Fruit fly (Drosophila melanogaster) whole organism, embryonic: ENCODE results near the gene CG34331.
A peak's percentile ranks its signal among the peaks of the same experiment; 100 is the strongest.

Experiments
- CG11398 ChIP-seq: fragments of 200-800 bp; sonication (Bioruptor generic); optimal IDR thresholded peaks from 2 replicates; lab custom pipeline; 2016; ENCODE audit warnings: missing biosample characterization, missing genetic modification characterization
- CG11560 ChIP-seq: fragments of 200-800 bp; sonication (Bioruptor generic); IDR thresholded peaks from 3 replicates; pipeline ENCODE4 v1.3.6; 2022; ENCODE audit warnings: missing biosample characterization, missing genetic modification characterization
- CG1647 ChIP-seq: fragments of 200-800 bp; sonication (Bioruptor generic); optimal IDR thresholded peaks from 3 replicates; lab custom pipeline; 2016; ENCODE audit warnings: missing biosample characterization, missing genetic modification characterization
- CG17568 ChIP-seq: fragments of 200-800 bp; sonication (Bioruptor generic); optimal IDR thresholded peaks from 2 replicates; lab custom pipeline; 2018; ENCODE audit warnings: missing biosample characterization, mild to moderate bottlenecking, missing genetic modification characterization, moderate library complexity
- CG2678 ChIP-seq: fragments of 200-800 bp; sonication (Bioruptor generic); optimal IDR thresholded peaks from 3 replicates; lab custom pipeline; 2019; ENCODE audit warnings: missing biosample characterization, mild to moderate bottlenecking, missing genetic modification characterization, moderate library complexity
- CG2875 ChIP-seq: fragments of 200-800 bp; sonication (Bioruptor generic); optimal IDR thresholded peaks from 2 replicates; lab custom pipeline; 2017; ENCODE audit warnings: missing biosample characterization, mild to moderate bottlenecking, missing genetic modification characterization, missing genetic modification reagents
- CG31224 ChIP-seq: fragments of 200-800 bp; sonication (Bioruptor generic); IDR thresholded peaks from 2 replicates; pipeline ENCODE4 v1.3.6; 2022; ENCODE audit warnings: missing biosample characterization, missing genetic modification characterization
- CG34376 ChIP-seq: fragments of 200-800 bp; sonication (Bioruptor generic); optimal IDR thresholded peaks from 2 replicates; lab custom pipeline; 2018; ENCODE audit warnings: missing biosample characterization, mild to moderate bottlenecking, missing genetic modification characterization
- CG4360 ChIP-seq: fragments of 200-800 bp; sonication (Bioruptor generic); IDR thresholded peaks from 2 replicates; pipeline ENCODE4 v1.3.6; 2022; ENCODE audit warnings: missing biosample characterization, missing genetic modification characterization
- CG4707 ChIP-seq: fragments of 200-800 bp; sonication (Bioruptor generic); optimal IDR thresholded peaks from 2 replicates; lab custom pipeline; 2018; ENCODE audit warnings: missing biosample characterization, mild to moderate bottlenecking, missing genetic modification characterization, moderate library complexity
- CG4730 ChIP-seq: fragments of 200-800 bp; sonication (Bioruptor generic); IDR thresholded peaks from 2 replicates; pipeline ENCODE4 v1.3.6; 2022; ENCODE audit warnings: missing biosample characterization, missing genetic modification characterization
- CTCF ChIP-seq: fragments of 200-800 bp; sonication (Bioruptor generic); optimal IDR thresholded peaks from 2 replicates; lab custom pipeline; 2017; ENCODE audit warnings: missing biosample characterization, mild to moderate bottlenecking, missing genetic modification characterization, moderate library complexity
- Deaf1 ChIP-seq: fragments of 200-800 bp; optimal IDR thresholded peaks from 3 replicates; lab custom pipeline; 2019; ENCODE audit warnings: missing biosample characterization, mild to moderate bottlenecking, missing genetic modification characterization, moderate library complexity
- Dfd ChIP-seq, 2 experiments: fragments of >200 bp; optimal IDR thresholded peaks; 2 replicates each; lab custom pipeline; 2017; ENCODE audit warnings: missing biosample characterization in 2 of 2, missing genetic modification characterization in 2 of 2
- Dp ChIP-seq: fragments of 200-800 bp; sonication (Bioruptor generic); optimal IDR thresholded peaks from 2 replicates; lab custom pipeline; 2018; ENCODE audit warnings: missing biosample characterization, mild to moderate bottlenecking, missing genetic modification characterization, moderate library complexity
- Gug ChIP-seq: fragments of 200-800 bp; sonication (Bioruptor generic); IDR thresholded peaks from 4 replicates; pipeline ENCODE4 v1.3.6; 2022; ENCODE audit warnings: missing biosample characterization, missing genetic modification characterization
- HLHmδ ChIP-seq: fragments of 200-800 bp; sonication (Bioruptor generic); optimal IDR thresholded peaks from 2 replicates; lab custom pipeline; 2018; ENCODE audit warnings: missing biosample characterization, mild to moderate bottlenecking, missing genetic modification characterization, moderate library complexity
- Hr3 ChIP-seq: fragments of 200-800 bp; sonication (Bioruptor generic); optimal IDR thresholded peaks from 3 replicates; lab custom pipeline; 2016; ENCODE audit warnings: missing biosample characterization, missing genetic modification characterization
- Hr39 ChIP-seq: fragments of >200 bp; optimal IDR thresholded peaks from 2 replicates; lab custom pipeline; 2017
- MBD-R2 ChIP-seq: fragments of 200-800 bp; sonication (Bioruptor generic); IDR thresholded peaks from 2 replicates; pipeline ENCODE4 v1.3.6; 2022; ENCODE audit warnings: missing biosample characterization, missing genetic modification characterization
- Neu2 ChIP-seq: fragments of 200-800 bp; sonication (Bioruptor generic); optimal IDR thresholded peaks from 3 replicates; lab custom pipeline; 2016; ENCODE audit warnings: missing biosample characterization, missing genetic modification characterization, borderline replicate concordance
- Nf-YC ChIP-seq: fragments of 200-800 bp; optimal IDR thresholded peaks from 3 replicates; lab custom pipeline; 2019; ENCODE audit warnings: missing biosample characterization, mild to moderate bottlenecking, missing genetic modification characterization, moderate library complexity
- PHDP ChIP-seq: fragments of 200-800 bp; sonication (Bioruptor generic); optimal IDR thresholded peaks from 3 replicates; lab custom pipeline; 2018; ENCODE audit warnings: missing biosample characterization, mild to moderate bottlenecking, missing genetic modification characterization, moderate library complexity
- bbx ChIP-seq: fragments of 200-800 bp; sonication (Bioruptor generic); IDR thresholded peaks from 2 replicates; pipeline ENCODE4 v1.3.6; 2022; ENCODE audit warnings: missing biosample characterization, missing genetic modification characterization; ENCODE audit not compliant: partially characterized antibody
- cwo ChIP-seq: fragments of 200-800 bp; sonication (Bioruptor generic); optimal IDR thresholded peaks from 3 replicates; lab custom pipeline; 2017; ENCODE audit warnings: missing biosample characterization, missing genetic modification characterization, mild to moderate bottlenecking, moderate library complexity, missing genetic modification reagents
- dm ChIP-seq: fragments of 200-800 bp; sonication (Bioruptor generic); optimal IDR thresholded peaks from 3 replicates; lab custom pipeline; 2016; ENCODE audit warnings: missing biosample characterization, missing genetic modification characterization
- en ChIP-seq: fragments of 200-800 bp; sonication (Bioruptor generic); optimal IDR thresholded peaks from 2 replicates; lab custom pipeline; 2016; ENCODE audit warnings: missing biosample characterization, missing genetic modification characterization
- eyg ChIP-seq: fragments of 200-800 bp; sonication (Bioruptor generic); optimal IDR thresholded peaks from 3 replicates; lab custom pipeline; 2016; ENCODE audit warnings: missing biosample characterization, missing genetic modification characterization
- fd64A ChIP-seq: fragments of 200-800 bp; sonication (Bioruptor generic); optimal IDR thresholded peaks from 3 replicates; lab custom pipeline; 2018; ENCODE audit warnings: missing biosample characterization, mild to moderate bottlenecking, missing genetic modification characterization
- gcm ChIP-seq: fragments of 200-800 bp; sonication (Bioruptor generic); optimal IDR thresholded peaks from 2 replicates; lab custom pipeline; 2019; ENCODE audit warnings: missing biosample characterization, mild to moderate bottlenecking, missing genetic modification characterization, moderate library complexity
- h ChIP-seq: fragments of >200 bp; optimal IDR thresholded peaks from 2 replicates; lab custom pipeline; 2017
- kni ChIP-seq: fragments of 200-800 bp; sonication (Bioruptor generic); optimal IDR thresholded peaks from 3 replicates; lab custom pipeline; 2017; ENCODE audit warnings: mild to moderate bottlenecking, missing biosample characterization, missing genetic modification reagents, missing genetic modification characterization
- knrl ChIP-seq: fragments of 200-800 bp; sonication (Bioruptor generic); IDR thresholded peaks from 3 replicates; pipeline ENCODE4 v1.3.6; 2022; ENCODE audit warnings: missing biosample characterization, missing genetic modification characterization; ENCODE audit not compliant: partially characterized antibody
- pum ChIP-seq: fragments of 200-800 bp; sonication (Bioruptor generic); optimal IDR thresholded peaks from 2 replicates; lab custom pipeline; 2016; ENCODE audit warnings: missing biosample characterization, missing genetic modification characterization
- pzg ChIP-seq: fragments of 200-800 bp; sonication (Bioruptor generic); optimal IDR thresholded peaks from 3 replicates; lab custom pipeline; 2018; ENCODE audit warnings: missing biosample characterization, mild to moderate bottlenecking, missing genetic modification characterization, moderate library complexity
- ro ChIP-seq: fragments of 200-800 bp; sonication (Bioruptor generic); IDR thresholded peaks from 2 replicates; pipeline ENCODE4 v1.3.6; 2022; ENCODE audit warnings: missing biosample characterization, missing genetic modification characterization
- run ChIP-seq: fragments of 200-800 bp; sonication (Bioruptor generic); optimal IDR thresholded peaks from 3 replicates; lab custom pipeline; 2018; ENCODE audit warnings: missing biosample characterization, mild to moderate bottlenecking, missing genetic modification characterization
- slou ChIP-seq: fragments of 200-800 bp; sonication (Bioruptor generic); optimal IDR thresholded peaks from 3 replicates; lab custom pipeline; 2016; ENCODE audit warnings: missing biosample characterization, missing genetic modification characterization
- so ChIP-seq: fragments of 200-800 bp; sonication (Bioruptor generic); IDR thresholded peaks from 3 replicates; pipeline ENCODE4 v1.3.6; 2022; ENCODE audit warnings: missing biosample characterization, missing genetic modification characterization
- sqz ChIP-seq: fragments of 200-800 bp; sonication (Bioruptor generic); optimal IDR thresholded peaks from 3 replicates; lab custom pipeline; 2018; ENCODE audit warnings: missing biosample characterization, mild to moderate bottlenecking, missing genetic modification characterization
- ssp ChIP-seq: fragments of 200-800 bp; sonication (Bioruptor generic); IDR thresholded peaks from 2 replicates; pipeline ENCODE4 v1.3.6; 2022; ENCODE audit warnings: missing biosample characterization, missing genetic modification characterization
- tup ChIP-seq: fragments of 200-800 bp; sonication (Bioruptor generic); optimal IDR thresholded peaks from 2 replicates; lab custom pipeline; 2016; ENCODE audit warnings: missing biosample characterization, mild to moderate bottlenecking, missing genetic modification characterization, moderate library complexity
- wor ChIP-seq: fragments of 200-800 bp; sonication (Bioruptor generic); IDR thresholded peaks from 2 replicates; pipeline ENCODE4 v1.3.6; 2022; ENCODE audit warnings: missing biosample characterization, missing genetic modification characterization

The CG34331 gene

dm6 chrX:20173464-20173995 lies 51.3 kb downstream of the CG34331 start, which contains the start of gene AnxB10 (continued):
- TF ChIP-seq fd64A (GFP tag; lab: Kevin White, UChicago) (no peak), pum (GFP tag; lab: Kevin White, UChicago) (peak; percentile 27), CG11398 (GFP tag; lab: Kevin White, UChicago) (no peak), CG4730 (GFP tag; lab: Robert Waterston, UW) (0 out of 2 replicates have a peak, but pooled peaks have one; percentile 47), CG11560 (0 out of 3 replicates have a peak, but pooled peaks have one; percentile 7), eyg (GFP tag; lab: Kevin White, UChicago) (no peak), CG2875 (GFP tag; lab: Kevin White, UChicago) (peak; percentile 35), CG31224 (GFP tag; lab: Robert Waterston, UW) (0 out of 2 replicates have a peak, but pooled peaks have one; percentile 25), gcm (peak; percentile 1), bbx (no peak), so (GFP tag; lab: Robert Waterston, UW) (peak; percentile 51; the same call in 1 of the 3 replicates), HLHmδ (GFP tag; lab: Kevin White, UChicago) (no peak), tup (GFP tag; lab: Kevin White, UChicago) (peak; percentile 14), Dp (GFP tag; lab: Kevin White, UChicago) (no peak), wor (GFP tag; lab: Robert Waterston, UW) (peak; percentile 29; the same call in 1 of the 2 replicates), sqz (no peak), Hr3 (GFP tag; lab: Kevin White, UChicago) (peak; percentile 26), Deaf1 (tag; lab: Kevin White, UChicago) (peak; percentile 42), CG1647 (GFP tag; lab: Kevin White, UChicago) (peak; percentile 11), Gug (0 out of 4 replicates have a peak, but pooled peaks have one; percentile 20), en (peak; percentile 33), kni (GFP tag; lab: Kevin White, UChicago) (no peak), cwo (GFP tag; lab: Kevin White, UChicago) (peak; percentile 58), h (lab: Kevin White, UChicago) (no peak), CG2678 (peak; percentile 79), pzg (GFP tag; lab: Kevin White, UChicago) (no peak), CG4707 (GFP tag; lab: Kevin White, UChicago) (no peak), knrl (no peak), CG17568 (no peak), CG4360 (GFP tag; lab: Robert Waterston, UW) (no peak), Hr39 (lab: Kevin White, UChicago) (no peak), CTCF (no peak), run (no peak), slou (GFP tag; lab: Kevin White, UChicago) (no peak), dm (no peak), CG34376 (GFP tag; lab: Kevin White, UChicago) (no peak), Nf-YC (peak; percentile 39), MBD-R2 (GFP tag; lab: Robert Waterston, UW) (peak; percentile 21; the same call in 1 of the 2 replicates), PHDP (tag; lab: Kevin White, UChicago) (peak; percentile 36), Dfd (GFP tag; optimal IDR thresholded peaks at IDR 0.05; lab: Kevin White, UChicago) (no peak), ssp (GFP tag; lab: Robert Waterston, UW) (peak; percentile 53), ro (GFP tag; lab: Robert Waterston, UW) (no peak), Neu2 (GFP tag; lab: Kevin White, UChicago) (no peak)
